Worm (Caenorhabditis elegans) whole organism, L4 larva: ENCODE data around the gene rnh-1.2.
A peak's percentile ranks its signal among the peaks of the same experiment; 100 is the strongest.

Experiments used
- F26F4.8 ChIP-seq: fragments of 200-800 bp; sonication (Bioruptor generic); conservative IDR thresholded peaks from 2 replicates; pipeline ENCODE4 v1.3.6; 2022; ENCODE audit warnings: missing genetic modification characterization, missing compliant biosample characterization
- T20F7.1 ChIP-seq: fragments of 200-800 bp; sonication (Bioruptor generic); optimal IDR thresholded peaks from 2 replicates; lab custom pipeline; 2018; ENCODE audit warnings: mild to moderate bottlenecking, missing genetic modification characterization, missing compliant biosample characterization
- Y75B8A.6 ChIP-seq: fragments of 200-800 bp; sonication (Bioruptor generic); IDR thresholded peaks from 2 replicates; pipeline ENCODE4 v1.3.6; 2022; ENCODE audit warnings: missing genetic modification reagents, missing genetic modification characterization, missing compliant biosample characterization
- ZK337.2 ChIP-seq: fragments of 200-800 bp; sonication (Bioruptor generic); IDR thresholded peaks from 2 replicates; pipeline ENCODE4 v1.3.6; 2022; ENCODE audit warnings: missing genetic modification reagents, missing genetic modification characterization, missing compliant biosample characterization
- aha-1 ChIP-seq: fragments of 150-350 bp; peaks from one replicate; lab custom pipeline; 2014; ENCODE audit warnings: missing biosample characterization, missing genetic modification characterization
- ama-1 ChIP-seq: fragments of 150-350 bp; optimal IDR thresholded peaks from 2 replicates; lab custom pipeline; 2014; ENCODE audit warnings: inconsistent platforms, mixed read lengths
- attf-4 ChIP-seq: sonication (generic microtip); optimal IDR thresholded peaks from 3 replicates; lab custom pipeline; 2017; ENCODE audit warnings: missing biosample characterization, missing genetic modification characterization
- ceh-28 ChIP-seq: fragments of 150-350 bp; optimal IDR thresholded peaks from 2 replicates; lab custom pipeline; 2014; ENCODE audit warnings: missing biosample characterization, missing genetic modification reagents, missing genetic modification characterization
- ceh-44 ChIP-seq: fragments of 200-800 bp; sonication (Bioruptor generic); IDR thresholded peaks from 2 replicates; pipeline ENCODE4 v1.3.6; 2022; ENCODE audit warnings: missing genetic modification reagents, missing genetic modification characterization, missing compliant biosample characterization
- ces-1 ChIP-seq: fragments of 150-350 bp; sonication (generic microtip); optimal IDR thresholded peaks from 4 replicates; lab custom pipeline; 2014; ENCODE audit warnings: missing biosample characterization, missing genetic modification reagents, missing genetic modification characterization
- cey-2 ChIP-seq: sonication (generic microtip); optimal IDR thresholded peaks from 3 replicates; lab custom pipeline; 2017; ENCODE audit warnings: missing genetic modification characterization, mild to moderate bottlenecking, missing compliant biosample characterization, antibody characterized with exemption, borderline replicate concordance; ENCODE audit not compliant: insufficient read depth
- daf-16 ChIP-seq, 3 experiments: sonication (generic microtip); optimal IDR thresholded peaks; 2 replicates each; lab custom pipeline; 2016 to 2017; ENCODE audit warnings: missing genetic modification characterization in 3 of 3, missing genetic modification reagents in 3 of 3, mild to moderate bottlenecking in 2 of 3, missing compliant biosample characterization in 2 of 3, missing biosample characterization in 1 of 3, moderate library complexity in 1 of 3
- dmd-6 ChIP-seq: fragments of 200-800 bp; sonication (Bioruptor generic); IDR thresholded peaks from 2 replicates; pipeline ENCODE4 v1.3.6; 2022; ENCODE audit warnings: missing genetic modification reagents, missing genetic modification characterization, missing compliant biosample characterization
- egl-27 ChIP-seq: sonication (generic microtip); optimal IDR thresholded peaks from 3 replicates; lab custom pipeline; 2017; ENCODE audit warnings: missing biosample characterization, missing genetic modification reagents, missing genetic modification characterization
- hif-1 ChIP-seq, 2 experiments: sonication (generic microtip); optimal IDR thresholded peaks; 2 replicates each; lab custom pipeline; 2016 to 2017; ENCODE audit warnings: missing compliant biosample characterization in 2 of 2, missing genetic modification characterization in 2 of 2, missing genetic modification reagents in 2 of 2, missing genotype in 2 of 2, mild to moderate bottlenecking in 1 of 2
- lim-7 ChIP-seq: fragments of 200-800 bp; sonication (Bioruptor generic); IDR thresholded peaks from 2 replicates; pipeline ENCODE4 v1.3.6; 2022; ENCODE audit warnings: missing genetic modification characterization, missing compliant biosample characterization
- lin-13 ChIP-seq: fragments of 150-350 bp; optimal IDR thresholded peaks from 2 replicates; lab custom pipeline; 2014; ENCODE audit warnings: missing biosample characterization, missing genetic modification reagents, missing genetic modification characterization
- lir-3 ChIP-seq: sonication (generic microtip); optimal IDR thresholded peaks from 2 replicates; lab custom pipeline; 2016; ENCODE audit warnings: mild to moderate bottlenecking, missing genetic modification characterization, missing compliant biosample characterization
- mdl-1 ChIP-seq, 2 experiments: fragments of 150-350 bp in 1 of 2; sonication (generic microtip) in 1 of 2; optimal IDR thresholded peaks; 2 replicates each; lab custom pipeline; 2014 to 2017; ENCODE audit warnings: missing biosample characterization in 2 of 2, missing genetic modification characterization in 2 of 2
- mdt-29 ChIP-seq: fragments of 200-800 bp; sonication (Bioruptor generic); IDR thresholded peaks from 2 replicates; pipeline ENCODE4 v1.3.6; 2022; ENCODE audit warnings: missing genetic modification reagents, missing genetic modification characterization, missing compliant biosample characterization
- nhr-11 ChIP-seq: fragments of 150-350 bp; optimal IDR thresholded peaks from 2 replicates; lab custom pipeline; 2014; ENCODE audit warnings: missing biosample characterization, missing genetic modification characterization
- nhr-6 ChIP-seq: fragments of 150-350 bp; optimal IDR thresholded peaks from 2 replicates; lab custom pipeline; 2014; ENCODE audit warnings: missing biosample characterization, missing genetic modification characterization
- nhr-76 ChIP-seq: fragments of 150-350 bp; optimal IDR thresholded peaks from 2 replicates; lab custom pipeline; 2014; ENCODE audit warnings: missing biosample characterization, missing genetic modification characterization
- php-3 ChIP-seq: fragments of 200-800 bp; sonication (Bioruptor generic); IDR thresholded peaks from 2 replicates; pipeline ENCODE4 v1.3.6; 2022; ENCODE audit warnings: missing genetic modification reagents, missing genetic modification characterization, missing compliant biosample characterization
- sdz-12 ChIP-seq: fragments of 200-800 bp; sonication (Bioruptor generic); optimal IDR thresholded peaks from 2 replicates; lab custom pipeline; 2018; ENCODE audit warnings: mild to moderate bottlenecking, missing genetic modification characterization, missing compliant biosample characterization
- snpc-4 ChIP-seq: fragments of 150-350 bp; optimal IDR thresholded peaks from 2 replicates; lab custom pipeline; 2014; ENCODE audit warnings: missing biosample characterization, missing genetic modification characterization
- unc-62 ChIP-seq, 3 experiments: fragments of 150-350 bp in 1 of 3; sonication (generic microtip); optimal IDR thresholded peaks in 2 of 3; peaks in 1 of 3; 1 replicate in 1 of 3; 2 replicates in 2 of 3; lab custom pipeline; 2014 to 2017; ENCODE audit warnings: missing biosample characterization in 3 of 3, missing genetic modification characterization in 3 of 3, missing genetic modification reagents in 3 of 3, missing genotype in 1 of 3
- zag-1 ChIP-seq: fragments of 150-350 bp; optimal IDR thresholded peaks from 2 replicates; lab custom pipeline; 2014; ENCODE audit warnings: missing biosample characterization, missing genetic modification characterization
- zfp-2 ChIP-seq: sonication (generic microtip); optimal IDR thresholded peaks from 2 replicates; lab custom pipeline; 2016; ENCODE audit warnings: mild to moderate bottlenecking, missing genetic modification characterization, missing compliant biosample characterization
- zfp-3 ChIP-seq: fragments of 200-800 bp; sonication (Bioruptor generic); conservative IDR thresholded peaks from 2 replicates; pipeline ENCODE4 v1.3.6; 2022; ENCODE audit warnings: missing genetic modification reagents, missing genetic modification characterization, missing compliant biosample characterization

Gene rnh-1.2

ce11 chrII:9838260-9838935 is 3.4 kb downstream of the rnh-1.2 start, which contains the start of gene arrd-4:
TSS of gene arrd-4 (minus strand) at chrII:9838310.
- TF ChIP-seq zfp-2 (tag; lab: Kevin White, UChicago) (no peak), zag-1 (no peak), mdt-29 (GFP tag; lab: Robert Waterston, UW) (no peak), cey-2 (tag; lab: Kevin White, UChicago) (no peak), lin-13 (GFP tag; lab: Kevin White, UChicago) (no peak), nhr-11 (tag; lab: Kevin White, UChicago) (peak; percentile 66), ceh-44 (GFP tag; lab: Robert Waterston, UW) (no peak), mdl-1 (tag; optimal IDR thresholded peaks at IDR 0.05; lab: Kevin White, UChicago) (no peak)

DNA sequence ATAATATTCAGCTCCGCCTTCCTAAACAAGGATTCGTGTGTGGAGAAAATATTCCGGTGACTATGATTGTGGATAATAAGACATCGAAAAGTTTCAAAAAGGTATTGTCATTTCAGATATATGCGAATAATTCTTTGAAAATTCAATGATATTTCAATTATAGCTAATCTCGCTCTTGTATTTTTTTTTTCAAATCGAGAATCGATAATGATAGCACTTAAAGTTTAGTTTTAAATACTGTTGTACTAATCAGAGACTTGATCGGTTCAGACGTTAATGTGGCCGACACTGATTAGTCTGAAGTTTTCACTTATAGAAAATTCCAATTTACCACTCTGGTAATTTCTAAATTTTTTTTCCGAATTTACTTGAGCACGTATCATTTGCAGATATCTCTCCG is 5.9 kb downstream of the rnh-1.2 start:
- no peak for TF ChIP-seq ZK337.2 (GFP tag; lab: Robert Waterston, UW)
- TF ChIP-seq lir-3 (tag; lab: Kevin White, UChicago), result no peak
- TF ChIP-seq unc-62 (GFP tag; optimal IDR thresholded peaks at IDR 0.05 in 1 of 2; lab: Kevin White, UChicago), result peak in 1 of 2 experiments; percentile 93
- TF ChIP-seq unc-62 (tag; optimal IDR thresholded peaks at IDR 0.05; lab: Kevin White, UChicago), result no peak
- TF ChIP-seq egl-27 (tag; lab: Kevin White, UChicago), result no peak
- no peak for TF ChIP-seq F26F4.8 (GFP tag; lab: Robert Waterston, UW)

DNA sequence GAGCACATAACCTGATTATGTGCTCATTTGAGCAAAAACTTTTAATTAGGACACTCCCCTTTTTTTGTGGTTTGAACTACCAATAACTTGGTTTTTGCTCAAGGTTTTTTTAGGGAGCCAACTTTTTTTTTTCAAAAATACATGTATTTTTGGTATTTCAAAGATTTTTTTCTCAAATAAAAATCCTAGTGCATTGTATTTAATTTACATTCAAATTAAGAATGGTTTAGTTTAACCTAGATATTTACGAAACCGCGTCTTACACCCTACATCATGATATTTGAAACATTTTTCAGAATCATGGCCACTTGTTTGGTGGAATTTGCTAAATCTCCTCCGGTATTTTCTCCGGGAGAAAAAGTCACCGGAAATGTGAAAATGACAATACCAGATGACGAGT is 6.9 kb downstream of the rnh-1.2 start, which contains the start of gene arrd-5:
TSS of gene arrd-5 (plus strand) at position 301 of the 400 bp plus-strand sequence.
- TF ChIP-seq zfp-3 (GFP tag; lab: Robert Waterston, UW) (no peak), unc-62 (GFP tag; optimal IDR thresholded peaks at IDR 0.05 in 1 of 2; lab: Kevin White, UChicago) (peak in 1 of 2 experiments; percentile 18), unc-62 (tag; optimal IDR thresholded peaks at IDR 0.05; lab: Kevin White, UChicago) (no peak)

DNA sequence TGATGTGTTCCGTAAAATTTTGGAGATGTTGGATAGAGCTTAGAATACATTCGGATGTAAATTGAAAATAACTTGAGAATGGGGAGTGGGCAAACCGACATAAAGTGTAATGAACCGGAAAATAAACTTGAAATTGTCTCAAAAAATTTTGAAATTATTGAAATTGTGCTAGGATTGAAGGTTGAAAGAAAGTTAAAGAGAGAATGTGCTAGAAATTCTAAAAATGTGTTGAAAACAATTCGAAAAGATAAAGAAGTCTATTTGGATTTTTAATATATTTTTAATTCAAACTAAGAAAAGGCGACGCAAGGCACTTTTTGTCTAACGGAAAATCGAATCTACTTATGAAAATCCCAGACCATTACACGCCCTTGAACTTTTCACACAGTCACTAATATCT is 8.0 kb downstream of the rnh-1.2 start, which contains the start of gene ZK938.3:
TSS of gene ZK938.3 (minus strand) at position 101 of the 400 bp plus-strand sequence.
- TF ChIP-seq unc-62 (GFP tag; optimal IDR thresholded peaks at IDR 0.05 in 1 of 2; lab: Kevin White, UChicago) (peak in 1 of 2 experiments; percentile 26), unc-62 (tag; optimal IDR thresholded peaks at IDR 0.05; lab: Kevin White, UChicago) (no peak), nhr-6 (tag; lab: Kevin White, UChicago) (no peak), sdz-12 (no peak), hif-1 (tag; optimal IDR thresholded peaks at IDR 0.05; lab: Kevin White, UChicago) (no peak), T20F7.1 (GFP tag; lab: Kevin White, UChicago) (no peak)

ce11 chrII:9831033-9831432 is 10.8 kb downstream of the rnh-1.2 start, which contains the start of gene ZK938.12:
TSS of gene ZK938.12 (plus strand) at chrII:9831333.
- TF ChIP-seq ceh-28 (tag; lab: Kevin White, UChicago), result no peak
- no peak for TF ChIP-seq zfp-2 (tag; lab: Kevin White, UChicago)
- TF ChIP-seq cey-2 (tag; lab: Kevin White, UChicago), result no peak
- no peak for TF ChIP-seq ces-1 (GFP tag; lab: Kevin White, UChicago)
- no peak for TF ChIP-seq daf-16 (GFP tag; optimal IDR thresholded peaks at IDR 0.05; lab: Kevin White, UChicago)
- no peak for TF ChIP-seq daf-16 (tag; optimal IDR thresholded peaks at IDR 0.05; lab: Kevin White, UChicago)
- TF ChIP-seq mdl-1 (tag; optimal IDR thresholded peaks at IDR 0.05; lab: Kevin White, UChicago), result no peak
- no peak for TF ChIP-seq nhr-76
- TF ChIP-seq dmd-6 (GFP tag; lab: Robert Waterston, UW), result no peak
- no peak for TF ChIP-seq php-3 (GFP tag; lab: Robert Waterston, UW)
- no peak for TF ChIP-seq attf-4

ce11 chrII:9829108-9829507 is 12.7 kb downstream of the rnh-1.2 start, which contains the start of gene ZK938.1:
TSS of gene ZK938.1 (plus strand) at chrII:9829408.
- no peak for TF ChIP-seq ama-1 (lab: Kevin White, UChicago)
- TF ChIP-seq lim-7 (GFP tag; lab: Robert Waterston, UW), result no peak
- no peak for TF ChIP-seq aha-1
- no peak for TF ChIP-seq snpc-4 (tag; lab: Kevin White, UChicago)
- TF ChIP-seq Y75B8A.6 (GFP tag; lab: Robert Waterston, UW), result no peak
